Worm (Caenorhabditis elegans) whole organism, early embryonic: ENCODE results near the gene acr-23.

Source experiments
- B0310.2 ChIP-seq: sonication (generic microtip); optimal IDR thresholded peaks from 2 replicates; lab custom pipeline; 2016; ENCODE audit warnings: mild to moderate bottlenecking, missing genetic modification characterization, missing compliant biosample characterization
- F13C5.2 ChIP-seq: sonication (generic microtip); optimal IDR thresholded peaks from 2 replicates; lab custom pipeline; 2017; ENCODE audit warnings: mild to moderate bottlenecking, missing genetic modification characterization, inconsistent platforms, missing compliant biosample characterization
- aly-1 ChIP-seq: sonication (generic microtip); optimal IDR thresholded peaks from 2 replicates; lab custom pipeline; 2016; ENCODE audit warnings: missing genetic modification characterization, missing compliant biosample characterization
- ama-1 ChIP-seq: fragments of 150-350 bp; optimal IDR thresholded peaks from 2 replicates; lab custom pipeline; 2014
- ceh-13 ChIP-seq: fragments of 200-800 bp; sonication (Bioruptor generic); optimal IDR thresholded peaks from 2 replicates; lab custom pipeline; 2018; ENCODE audit warnings: mild to moderate bottlenecking, missing genetic modification characterization, missing compliant biosample characterization
- ceh-36 ChIP-seq: sonication (generic microtip); optimal IDR thresholded peaks from 2 replicates; lab custom pipeline; 2016; ENCODE audit warnings: missing genetic modification characterization, inconsistent platforms, missing compliant biosample characterization
- ets-7 ChIP-seq: sonication (generic microtip); optimal IDR thresholded peaks from 2 replicates; lab custom pipeline; 2016; ENCODE audit warnings: missing genotype, missing genetic modification characterization, missing compliant biosample characterization
- flt-1 ChIP-seq: fragments of 200-800 bp; sonication (Bioruptor generic); IDR thresholded peaks from 2 replicates; pipeline ENCODE4 v1.3.6; 2022; ENCODE audit warnings: missing genetic modification characterization, missing compliant biosample characterization
- hmbx-1 ChIP-seq: sonication (generic microtip); optimal IDR thresholded peaks from 2 replicates; lab custom pipeline; 2016; ENCODE audit warnings: mild to moderate bottlenecking, missing genetic modification characterization, missing compliant biosample characterization
- hmg-4 ChIP-seq: fragments of 200-800 bp; sonication (Bioruptor generic); optimal IDR thresholded peaks from 2 replicates; lab custom pipeline; 2018; ENCODE audit warnings: mild to moderate bottlenecking, missing genetic modification characterization, missing compliant biosample characterization
- hnd-1 ChIP-seq: sonication (generic microtip); optimal IDR thresholded peaks from 2 replicates; lab custom pipeline; 2016; ENCODE audit warnings: missing genetic modification characterization, missing compliant biosample characterization
- pes-1 ChIP-seq: fragments of 200-800 bp; sonication (Bioruptor generic); IDR thresholded peaks from 2 replicates; pipeline ENCODE4 v1.3.6; 2022; ENCODE audit warnings: missing genetic modification reagents, missing genetic modification characterization, missing compliant biosample characterization
- scrt-1 ChIP-seq: fragments of 200-800 bp; sonication (Bioruptor generic); IDR thresholded peaks from 2 replicates; pipeline ENCODE4 v1.3.6; 2022; ENCODE audit warnings: missing genetic modification characterization, missing compliant biosample characterization
- sea-1 ChIP-seq: fragments of 200-800 bp; sonication (Bioruptor generic); conservative IDR thresholded peaks from 2 replicates; pipeline ENCODE4 v1.3.6; 2022; ENCODE audit warnings: missing genetic modification characterization, missing compliant biosample characterization
- tbx-11 ChIP-seq: fragments of 200-800 bp; sonication (Bioruptor generic); IDR thresholded peaks from 2 replicates; pipeline ENCODE4 v1.3.6; 2022; ENCODE audit warnings: missing genetic modification characterization, missing compliant biosample characterization
- tbx-37 ChIP-seq: fragments of 200-800 bp; sonication (Bioruptor generic); conservative IDR thresholded peaks from 2 replicates; pipeline ENCODE4 v1.3.6; 2022; ENCODE audit warnings: missing genetic modification reagents, missing genetic modification characterization, missing compliant biosample characterization
- tra-4 ChIP-seq: sonication (generic microtip); optimal IDR thresholded peaks from 2 replicates; lab custom pipeline; 2017; ENCODE audit warnings: missing genetic modification characterization, missing compliant biosample characterization

Gene acr-23

DNA sequence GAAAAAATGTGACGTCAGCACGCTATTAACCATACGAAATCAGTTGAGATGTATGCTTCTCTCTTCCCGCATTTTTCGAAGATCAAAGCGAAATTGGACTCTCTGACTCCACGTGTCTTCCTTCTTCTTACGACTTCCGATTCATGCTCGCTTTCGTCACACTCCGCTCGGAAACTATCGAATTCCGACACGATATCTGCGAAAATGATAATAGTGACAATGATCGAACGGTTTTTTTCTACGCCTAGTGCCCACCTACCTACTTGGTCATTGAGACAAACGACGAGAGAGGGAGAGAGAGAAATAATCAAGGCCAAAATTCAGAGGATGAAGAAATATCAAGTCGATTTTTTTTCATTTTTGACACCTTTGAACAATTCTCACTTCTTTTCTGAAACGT lies 34.3 kb upstream of the acr-23 start:
- TF ChIP-seq pes-1 (GFP tag; lab: Robert Waterston, UW) (no peak), ceh-13 (no peak), tbx-37 (GFP tag; lab: Robert Waterston, UW) (no peak), scrt-1 (GFP tag; lab: Robert Waterston, UW) (no peak), ceh-36 (no peak), flt-1 (GFP tag; lab: Robert Waterston, UW) (no peak), B0310.2 (tag; lab: Kevin White, UChicago) (no peak), hmg-4 (GFP tag; lab: Kevin White, UChicago) (no peak), tbx-11 (GFP tag; lab: Robert Waterston, UW) (no peak), aly-1 (tag; lab: Kevin White, UChicago) (no peak), tra-4 (tag; lab: Kevin White, UChicago) (no peak), hmbx-1 (no peak)

DNA sequence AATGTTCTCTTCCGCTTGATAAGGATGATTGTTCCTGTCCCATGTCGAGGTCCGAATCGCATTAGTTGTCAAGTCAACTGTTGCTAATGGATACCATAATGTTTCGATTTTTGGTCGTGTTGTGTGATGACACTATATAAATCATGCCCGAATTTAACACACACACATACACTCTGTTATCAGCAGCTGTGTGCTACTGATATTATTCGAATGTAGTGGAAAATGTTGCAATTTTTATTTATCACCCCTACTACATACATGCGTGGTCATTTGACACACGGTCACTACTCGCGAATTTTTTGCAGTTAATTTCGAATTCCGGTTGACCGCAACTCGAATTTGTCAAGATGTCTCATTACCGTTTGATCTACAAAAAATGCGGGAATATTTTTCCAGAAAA lies 33.2 kb upstream of the acr-23 start:
- no peak for TF ChIP-seq aly-1 (tag; lab: Kevin White, UChicago)
- no peak for TF ChIP-seq pes-1 (GFP tag; lab: Robert Waterston, UW)

DNA sequence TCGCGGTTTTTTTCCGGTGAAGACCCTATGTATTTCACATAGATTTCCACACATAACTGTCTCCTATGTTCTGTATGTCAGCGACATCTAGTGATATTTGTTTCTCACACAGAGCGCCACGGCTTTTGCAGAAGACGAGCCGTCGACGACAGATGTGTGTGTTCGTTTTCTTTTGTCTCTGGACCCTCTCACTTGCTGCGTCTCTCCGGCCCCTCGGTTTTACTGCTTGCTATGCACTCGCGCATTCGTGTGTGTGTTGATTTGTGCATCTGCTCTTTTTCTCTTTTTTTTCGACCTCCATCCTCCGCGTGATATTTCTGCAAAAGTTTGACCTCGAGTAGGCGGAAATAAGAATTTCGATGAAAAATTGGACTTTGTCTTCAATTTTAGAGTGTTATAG lies 29.4 kb upstream of the acr-23 start:
- TF ChIP-seq flt-1 (GFP tag; lab: Robert Waterston, UW), result no peak
- no peak for TF ChIP-seq tra-4 (tag; lab: Kevin White, UChicago)
- no peak for TF ChIP-seq tbx-11 (GFP tag; lab: Robert Waterston, UW)
- no peak for TF ChIP-seq aly-1 (tag; lab: Kevin White, UChicago)
- TF ChIP-seq ets-7 (tag; lab: Kevin White, UChicago), result no peak
- TF ChIP-seq B0310.2 (tag; lab: Kevin White, UChicago), result no peak
- no peak for TF ChIP-seq scrt-1 (GFP tag; lab: Robert Waterston, UW)
- TF ChIP-seq tbx-37 (GFP tag; lab: Robert Waterston, UW), result no peak
- TF ChIP-seq hmbx-1, result no peak
- no peak for TF ChIP-seq F13C5.2
- TF ChIP-seq pes-1 (GFP tag; lab: Robert Waterston, UW), result no peak
- TF ChIP-seq ama-1 (lab: Kevin White, UChicago), result no peak

- TF ChIP-seq tra-4 (tag; lab: Kevin White, UChicago), result no peak
- TF ChIP-seq ets-7 (tag; lab: Kevin White, UChicago), result no peak
- TF ChIP-seq sea-1, result no peak
- no peak for TF ChIP-seq aly-1 (tag; lab: Kevin White, UChicago)
- TF ChIP-seq B0310.2 (tag; lab: Kevin White, UChicago), result no peak
- no peak for TF ChIP-seq tbx-11 (GFP tag; lab: Robert Waterston, UW)
- TF ChIP-seq ama-1 (lab: Kevin White, UChicago), result no peak
- no peak for TF ChIP-seq pes-1 (GFP tag; lab: Robert Waterston, UW)
- TF ChIP-seq flt-1 (GFP tag; lab: Robert Waterston, UW), result no peak
- no peak for TF ChIP-seq hmg-4 (GFP tag; lab: Kevin White, UChicago)
- no peak for TF ChIP-seq scrt-1 (GFP tag; lab: Robert Waterston, UW)
- TF ChIP-seq ceh-13, result no peak
- no peak for TF ChIP-seq ceh-36
- no peak for TF ChIP-seq hnd-1 (tag; lab: Kevin White, UChicago)
- no peak for TF ChIP-seq hmbx-1
- TF ChIP-seq tbx-37 (GFP tag; lab: Robert Waterston, UW), result no peak
- TF ChIP-seq F13C5.2, result no peak
Measured at ce11 chrV:3686899-3687298, 27.5 kb upstream of the acr-23 start, which contains the start of gene unc-132. Gene unc-132 (plus strand): TSS chrV:3687106.

- TF ChIP-seq tra-4 (tag; lab: Kevin White, UChicago) (no peak), hmbx-1 (no peak), flt-1 (GFP tag; lab: Robert Waterston, UW) (no peak)
Measured at ce11 chrV:3686292-3686691, 26.9 kb upstream of the acr-23 start.

ce11 chrV:3685790-3686208 lies 26.4 kb upstream of the acr-23 start, which contains the start of gene W08A12.2:
Gene W08A12.2 (minus strand): TSS chrV:3685892.
- TF ChIP-seq ama-1 (lab: Kevin White, UChicago) (no peak), ceh-36 (no peak), F13C5.2 (no peak), tbx-11 (GFP tag; lab: Robert Waterston, UW) (no peak), ceh-13 (no peak), flt-1 (GFP tag; lab: Robert Waterston, UW) (no peak), hmg-4 (GFP tag; lab: Kevin White, UChicago) (no peak), hnd-1 (tag; lab: Kevin White, UChicago) (no peak), ets-7 (tag; lab: Kevin White, UChicago) (no peak), hmbx-1 (no peak), tbx-37 (GFP tag; lab: Robert Waterston, UW) (no peak), sea-1 (no peak)

- TF ChIP-seq ama-1 (lab: Kevin White, UChicago), result no peak
- no peak for TF ChIP-seq B0310.2 (tag; lab: Kevin White, UChicago)
- TF ChIP-seq flt-1 (GFP tag; lab: Robert Waterston, UW), result no peak
- TF ChIP-seq hmbx-1, result no peak
- TF ChIP-seq tbx-11 (GFP tag; lab: Robert Waterston, UW), result no peak
- TF ChIP-seq scrt-1 (GFP tag; lab: Robert Waterston, UW), result no peak
- TF ChIP-seq aly-1 (tag; lab: Kevin White, UChicago), result no peak
- TF ChIP-seq F13C5.2, result no peak
- TF ChIP-seq hnd-1 (tag; lab: Kevin White, UChicago), result no peak
- TF ChIP-seq pes-1 (GFP tag; lab: Robert Waterston, UW), result no peak
- TF ChIP-seq tbx-37 (GFP tag; lab: Robert Waterston, UW), result no peak
Measured at ce11 chrV:3682553-3682952, 23.2 kb upstream of the acr-23 start, which contains the start of gene W08A12.3. Gene W08A12.3 (plus strand): TSS chrV:3682853.

DNA sequence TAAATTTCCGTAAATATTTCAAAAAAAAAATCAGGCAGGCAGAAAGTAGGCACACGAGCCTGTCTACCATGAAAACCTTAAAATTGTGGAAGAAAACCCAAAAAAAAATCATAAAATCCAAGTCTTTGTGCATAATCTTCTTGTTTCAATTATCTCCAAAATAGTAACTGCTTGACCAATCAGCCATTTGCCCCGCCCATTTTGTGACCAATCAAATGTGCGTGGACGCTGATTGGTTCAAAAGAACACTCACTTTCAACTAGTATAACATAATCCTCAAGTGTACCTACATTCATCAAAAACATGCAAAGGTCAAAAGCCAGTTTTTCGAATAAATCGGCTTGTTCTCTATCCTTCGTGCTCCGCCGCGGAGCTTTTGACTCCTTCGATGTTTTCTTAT lies 19.1 kb upstream of the acr-23 start:
- TF ChIP-seq F13C5.2, result no peak
- no peak for TF ChIP-seq B0310.2 (tag; lab: Kevin White, UChicago)
- no peak for TF ChIP-seq ama-1 (lab: Kevin White, UChicago)
- TF ChIP-seq sea-1, result no peak
- TF ChIP-seq flt-1 (GFP tag; lab: Robert Waterston, UW), result no peak
- TF ChIP-seq ceh-13, result no peak
- no peak for TF ChIP-seq ceh-36
